Worm (Caenorhabditis elegans) whole organism, dauer: Measurements from ENCODE around the gene T19H5.4.

Source experiments
- unc-62 ChIP-seq: sonication (generic microtip); optimal IDR thresholded peaks from 2 replicates; lab custom pipeline; 2017; ENCODE audit warnings: missing biosample characterization, missing genetic modification reagents, missing genetic modification characterization

The T19H5.4 gene

ce11 chrII:9447965-9448364 lies 39.2 kb downstream of the T19H5.4 start, which contains the start of gene chil-18:
Gene chil-18 (plus strand): TSS chrII:9448265.
- TF ChIP-seq unc-62 (GFP tag; lab: Kevin White, UChicago) = no peak

- no peak for TF ChIP-seq unc-62 (GFP tag; lab: Kevin White, UChicago)
Measured at ce11 chrII:9445368-9445767, 41.8 kb downstream of the T19H5.4 start, which contains the start of gene R09D1.13. Gene R09D1.13 (minus strand): TSS chrII:9445468.

ce11 chrII:9443522-9443921 lies 43.7 kb downstream of the T19H5.4 start, which contains the start of gene chil-15:
Gene chil-15 (minus strand): TSS chrII:9443622.
- no peak for TF ChIP-seq unc-62 (GFP tag; lab: Kevin White, UChicago)

- TF ChIP-seq unc-62 (GFP tag; lab: Kevin White, UChicago) = no peak
Measured at ce11 chrII:9441838-9442237, 45.3 kb downstream of the T19H5.4 start, which contains the start of gene chil-16. Gene chil-16 (minus strand): TSS chrII:9441938.

ce11 chrII:9440060-9440459 lies 47.1 kb downstream of the T19H5.4 start, which contains the start of gene chil-17:
Gene chil-17 (minus strand): TSS chrII:9440160.
- no peak for TF ChIP-seq unc-62 (GFP tag; lab: Kevin White, UChicago)

ce11 chrII:9438853-9439252 lies 48.3 kb downstream of the T19H5.4 start:
- no peak for TF ChIP-seq unc-62 (GFP tag; lab: Kevin White, UChicago)

- TF ChIP-seq unc-62 (GFP tag; lab: Kevin White, UChicago) = no peak
Measured at ce11 chrII:9438227-9438626, 49.0 kb downstream of the T19H5.4 start, which contains the start of gene chil-13. Gene chil-13 (minus strand): TSS chrII:9438327.
